Worm (Caenorhabditis elegans): ENCODE data around the gene col-142.

Gene col-142

DNA sequence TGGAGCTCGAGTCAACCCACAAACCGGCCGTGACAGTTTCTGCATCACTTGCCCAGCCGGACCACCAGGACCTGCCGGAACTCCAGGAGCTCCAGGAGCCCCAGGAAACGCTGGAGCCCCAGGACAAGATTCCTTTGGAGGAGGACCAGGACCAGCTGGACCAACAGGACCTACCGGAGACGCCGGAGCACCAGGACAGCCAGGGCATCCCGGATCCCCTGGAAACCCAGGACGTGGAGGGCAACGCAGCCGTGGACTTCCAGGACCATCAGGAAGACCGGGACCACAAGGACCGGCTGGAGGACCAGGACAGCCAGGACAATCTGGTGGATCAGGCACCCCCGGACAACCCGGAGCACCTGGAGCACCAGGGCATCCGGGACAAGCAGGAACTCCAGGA lies 902 bp upstream of the col-142 start:
- TF ChIP-seq C34F6.9 (tag; optimal IDR thresholded peaks at IDR 0.05) (no peak), ztf-11 (tag; optimal IDR thresholded peaks at IDR 0.05) (no peak), Y55F3AM.14 (GFP tag; optimal IDR thresholded peaks at IDR 0.05) (no peak), lin-13 (GFP tag; optimal IDR thresholded peaks at IDR 0.05) (no peak), peb-1 (tag; optimal IDR thresholded peaks at IDR 0.05) (no peak), nhr-23 (tag; optimal IDR thresholded peaks at IDR 0.05) (no peak), sma-3 (GFP tag; optimal IDR thresholded peaks at IDR 0.05) (no peak), sem-4 (tag; optimal IDR thresholded peaks at IDR 0.05) (no peak), skn-1 (tag; optimal IDR thresholded peaks at IDR 0.05) (no peak), zag-1 (tag; optimal IDR thresholded peaks at IDR 0.05) (no peak), nhr-11 (tag; optimal IDR thresholded peaks at IDR 0.05) (no peak), nhr-6 (tag; optimal IDR thresholded peaks at IDR 0.05) (no peak), mab-5 (tag; optimal IDR thresholded peaks at IDR 0.05) (no peak)

DNA sequence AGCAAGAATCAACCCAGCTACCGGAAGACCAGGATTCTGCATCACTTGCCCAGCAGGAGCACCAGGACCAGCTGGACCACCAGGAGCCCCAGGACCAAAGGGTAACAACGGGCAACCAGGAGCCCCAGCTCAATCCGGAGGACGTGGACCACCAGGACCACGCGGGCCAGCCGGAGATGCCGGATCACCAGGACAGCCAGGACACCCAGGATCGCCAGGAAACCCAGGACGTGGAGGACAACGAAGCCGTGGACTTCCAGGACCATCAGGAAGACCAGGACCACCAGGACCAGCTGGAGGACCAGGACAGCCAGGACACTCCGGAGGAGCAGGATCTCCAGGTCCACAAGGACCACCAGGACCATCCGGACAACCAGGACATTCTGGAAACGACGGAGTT lies 562 bp downstream of the col-142 start:
- TF ChIP-seq mdl-1 (tag; optimal IDR thresholded peaks at IDR 0.05) = no peak
- no peak for TF ChIP-seq mbf-1 (tag; optimal IDR thresholded peaks at IDR 0.05)
- no peak for TF ChIP-seq nhr-77 (tag; optimal IDR thresholded peaks at IDR 0.05)
- no peak for TF ChIP-seq alr-1 (tag; optimal IDR thresholded peaks at IDR 0.05)
- no peak for TF ChIP-seq ztf-4 (tag; optimal IDR thresholded peaks at IDR 0.05)
- no peak for TF ChIP-seq F13H6.1 (tag; optimal IDR thresholded peaks at IDR 0.05)
- no peak for TF ChIP-seq nhr-10 (tag; optimal IDR thresholded peaks at IDR 0.05)
- TF ChIP-seq gmeb-1 (tag; optimal IDR thresholded peaks at IDR 0.05) = no peak
- no peak for TF ChIP-seq nhr-23 (tag; optimal IDR thresholded peaks at IDR 0.05)
- TF ChIP-seq R02D3.7 (tag; optimal IDR thresholded peaks at IDR 0.05) = no peak

DNA sequence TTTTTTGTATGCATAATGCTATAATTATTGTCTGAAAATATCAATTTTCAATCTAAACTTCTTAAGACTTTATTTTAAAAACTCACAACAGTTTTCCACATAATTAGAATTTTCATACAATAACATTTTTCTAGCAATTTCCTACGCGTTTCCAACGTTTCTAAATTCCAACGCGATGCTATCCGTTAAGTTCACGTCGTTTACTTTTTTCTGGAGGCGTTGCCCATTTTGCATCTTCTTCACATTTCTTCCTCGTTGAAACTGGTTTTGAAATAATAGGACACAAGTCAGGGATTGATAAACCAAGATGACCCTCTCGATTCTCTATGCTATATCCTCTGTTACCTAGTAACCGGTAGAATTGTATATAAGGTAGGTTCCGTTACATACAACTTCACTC lies 4.3 kb downstream of the col-142 start, which contains the start of the genes T15B7.14 and col-143:
Gene T15B7.14, minus strand, starts transcription at position 101 of the 400 bp plus-strand sequence.
Gene col-143, plus strand, starts transcription at position 394 of the 400 bp plus-strand sequence.
- no peak for TF ChIP-seq ztf-4 (tag; optimal IDR thresholded peaks at IDR 0.05)
- TF ChIP-seq nhr-237 (tag; optimal IDR thresholded peaks at IDR 0.05) = no peak
- no peak for TF ChIP-seq mdl-1 (tag; optimal IDR thresholded peaks at IDR 0.05)
- no peak for TF ChIP-seq unc-39 (tag; optimal IDR thresholded peaks at IDR 0.05)
- TF ChIP-seq aly-2 (tag; optimal IDR thresholded peaks at IDR 0.05) = no peak
- TF ChIP-seq elt-3 (tag; optimal IDR thresholded peaks at IDR 0.05) = no peak
- no peak for TF ChIP-seq crh-2 (tag; optimal IDR thresholded peaks at IDR 0.05)
- TF ChIP-seq mbf-1 (tag; optimal IDR thresholded peaks at IDR 0.05) = no peak
- no peak for TF ChIP-seq nhr-25 (tag; optimal IDR thresholded peaks at IDR 0.05)
- no peak for TF ChIP-seq lin-11 (tag; optimal IDR thresholded peaks at IDR 0.05)
- TF ChIP-seq blmp-1 (tag; optimal IDR thresholded peaks at IDR 0.05; ENCODE audit: insufficient read depth) = no peak
- no peak for TF ChIP-seq egl-27 (tag; optimal IDR thresholded peaks at IDR 0.05)
- no peak for TF ChIP-seq unc-55 (GFP tag; optimal IDR thresholded peaks at IDR 0.05)
- no peak for TF ChIP-seq nhr-77 (tag; optimal IDR thresholded peaks at IDR 0.05)
- no peak for TF ChIP-seq nhr-12 (tag; optimal IDR thresholded peaks at IDR 0.05)
- TF ChIP-seq sma-9 (GFP tag; optimal IDR thresholded peaks at IDR 0.05) = no peak
- no peak for TF ChIP-seq sma-9 (tag; optimal IDR thresholded peaks at IDR 0.05)
- no peak for TF ChIP-seq R02D3.7 (tag; optimal IDR thresholded peaks at IDR 0.05)

DNA sequence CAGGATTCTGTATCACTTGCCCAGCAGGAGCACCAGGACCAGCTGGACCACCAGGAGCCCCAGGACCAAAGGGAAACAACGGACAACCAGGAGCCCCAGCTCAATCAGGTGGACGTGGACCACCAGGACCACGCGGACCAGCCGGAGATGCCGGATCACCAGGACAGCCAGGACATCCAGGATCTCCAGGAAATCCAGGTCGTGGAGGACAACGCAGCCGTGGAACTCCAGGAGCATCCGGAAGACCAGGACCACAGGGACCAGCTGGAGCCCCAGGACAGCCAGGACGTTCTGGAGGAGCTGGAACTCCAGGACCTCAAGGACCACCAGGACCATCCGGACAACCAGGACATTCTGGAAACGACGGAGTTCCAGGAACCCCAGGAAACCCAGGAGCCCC lies 5.1 kb downstream of the col-142 start:
- no peak for TF ChIP-seq lin-39 (tag; optimal IDR thresholded peaks at IDR 0.05)
- no peak for TF ChIP-seq ztf-11 (tag; optimal IDR thresholded peaks at IDR 0.05)
- no peak for TF ChIP-seq mbf-1 (tag; optimal IDR thresholded peaks at IDR 0.05)
- TF ChIP-seq elt-3 (tag; optimal IDR thresholded peaks at IDR 0.05) = no peak
- TF ChIP-seq sma-9 (GFP tag; optimal IDR thresholded peaks at IDR 0.05) = no peak
- no peak for TF ChIP-seq sma-9 (tag; optimal IDR thresholded peaks at IDR 0.05)
- TF ChIP-seq unc-62 (GFP tag; optimal IDR thresholded peaks at IDR 0.05) = no peak
- TF ChIP-seq F13H6.1 (tag; optimal IDR thresholded peaks at IDR 0.05) = no peak
- no peak for TF ChIP-seq snpc-4 (tag; optimal IDR thresholded peaks at IDR 0.05)

Data from whole organism, L2 larva.